Worm (Caenorhabditis elegans) whole organism, L2 larva: Measurements from ENCODE around the gene eri-12.

ENCODE experiments used
- C34F6.9 ChIP-seq: fragments of 150-350 bp; optimal IDR thresholded peaks from 2 replicates; lab custom pipeline; 2014; ENCODE audit warnings: missing biosample characterization, missing genetic modification characterization
- F13H6.1 ChIP-seq: sonication (generic microtip); optimal IDR thresholded peaks from 2 replicates; lab custom pipeline; 2016; ENCODE audit warnings: missing genetic modification characterization, missing compliant biosample characterization
- Y55F3AM.14 ChIP-seq: fragments of 200-800 bp; sonication (Bioruptor generic); optimal IDR thresholded peaks from 2 replicates; lab custom pipeline; 2018; ENCODE audit warnings: mild to moderate bottlenecking, missing genetic modification characterization, missing compliant biosample characterization
- alr-1 ChIP-seq: fragments of 150-350 bp; optimal IDR thresholded peaks from 2 replicates; lab custom pipeline; 2014; ENCODE audit warnings: missing biosample characterization, missing genetic modification characterization
- aly-2 ChIP-seq: fragments of 150-350 bp; optimal IDR thresholded peaks from 2 replicates; lab custom pipeline; 2014; ENCODE audit warnings: missing biosample characterization, missing genetic modification characterization
- ama-1 ChIP-seq: fragments of 150-350 bp; optimal IDR thresholded peaks from 2 replicates; lab custom pipeline; 2018; ENCODE audit warnings: inconsistent platforms
- blmp-1 ChIP-seq: sonication (generic microtip); optimal IDR thresholded peaks from 2 replicates; lab custom pipeline; 2017; ENCODE audit warnings: missing genetic modification characterization, mild to moderate bottlenecking, missing compliant biosample characterization, antibody characterized with exemption, moderate library complexity; ENCODE audit not compliant: insufficient read depth
- ceh-82 ChIP-seq: fragments of 150-350 bp; optimal IDR thresholded peaks from 2 replicates; lab custom pipeline; 2014; ENCODE audit warnings: missing biosample characterization, missing genetic modification characterization
- crh-2 ChIP-seq: sonication (generic microtip); optimal IDR thresholded peaks from 2 replicates; lab custom pipeline; 2017; ENCODE audit warnings: missing biosample characterization, missing genetic modification characterization
- fos-1 ChIP-seq: fragments of 150-350 bp; optimal IDR thresholded peaks from 2 replicates; lab custom pipeline; 2014; ENCODE audit warnings: missing biosample characterization, missing genetic modification characterization
- gmeb-1 ChIP-seq: fragments of 150-350 bp; optimal IDR thresholded peaks from 2 replicates; lab custom pipeline; 2014; ENCODE audit warnings: missing biosample characterization, missing genetic modification characterization
- lin-11 ChIP-seq: fragments of 150-350 bp; sonication (generic microtip); optimal IDR thresholded peaks from 2 replicates; lab custom pipeline; 2014; ENCODE audit warnings: missing biosample characterization, missing genetic modification characterization, inconsistent platforms, mixed read lengths
- lin-39 ChIP-seq: fragments of 150-350 bp; optimal IDR thresholded peaks from 2 replicates; lab custom pipeline; 2014; ENCODE audit warnings: missing biosample characterization, missing genetic modification reagents, missing genetic modification characterization
- nhr-11 ChIP-seq: fragments of 150-350 bp; optimal IDR thresholded peaks from 2 replicates; lab custom pipeline; 2014; ENCODE audit warnings: missing biosample characterization, missing genetic modification characterization
- nhr-12 ChIP-seq: fragments of 150-350 bp; optimal IDR thresholded peaks from 2 replicates; lab custom pipeline; 2014; ENCODE audit warnings: missing biosample characterization, missing genetic modification characterization
- nhr-129 ChIP-seq: fragments of 150-350 bp; optimal IDR thresholded peaks from 2 replicates; lab custom pipeline; 2014; ENCODE audit warnings: missing biosample characterization, missing genetic modification characterization
- nhr-21 ChIP-seq: fragments of 150-350 bp; optimal IDR thresholded peaks from 2 replicates; lab custom pipeline; 2014; ENCODE audit warnings: missing biosample characterization, missing genetic modification characterization
- nhr-23 ChIP-seq: fragments of 150-350 bp; optimal IDR thresholded peaks from 2 replicates; lab custom pipeline; 2014; ENCODE audit warnings: missing biosample characterization, missing genetic modification reagents, missing genetic modification characterization
- nhr-237 ChIP-seq: fragments of 150-350 bp; optimal IDR thresholded peaks from 2 replicates; lab custom pipeline; 2014; ENCODE audit warnings: missing biosample characterization, missing genetic modification characterization
- nhr-6 ChIP-seq: fragments of 150-350 bp; optimal IDR thresholded peaks from 2 replicates; lab custom pipeline; 2014; ENCODE audit warnings: missing biosample characterization, missing genetic modification characterization
- nhr-77 ChIP-seq: fragments of 150-350 bp; optimal IDR thresholded peaks from 2 replicates; lab custom pipeline; 2014; ENCODE audit warnings: missing biosample characterization, missing genetic modification characterization
- sem-4 ChIP-seq: fragments of 150-350 bp; optimal IDR thresholded peaks from 2 replicates; lab custom pipeline; 2014; ENCODE audit warnings: missing biosample characterization, missing genetic modification reagents, missing genetic modification characterization
- sma-3 ChIP-seq: sonication (generic microtip); optimal IDR thresholded peaks from 2 replicates; lab custom pipeline; 2016; ENCODE audit warnings: missing genetic modification reagents, missing genetic modification characterization, missing compliant biosample characterization
- sma-9 ChIP-seq, 2 experiments: fragments of 150-350 bp in 1 of 2; sonication (generic microtip) in 1 of 2; optimal IDR thresholded peaks; 2 replicates each; lab custom pipeline; 2014 to 2016; ENCODE audit warnings: missing genetic modification characterization in 2 of 2, mild to moderate bottlenecking in 1 of 2, missing biosample characterization in 1 of 2, missing compliant biosample characterization in 1 of 2, missing genetic modification reagents in 1 of 2, moderate library complexity in 1 of 2
- snpc-4 ChIP-seq: fragments of 150-350 bp; optimal IDR thresholded peaks from 2 replicates; lab custom pipeline; 2014; ENCODE audit warnings: missing biosample characterization, missing genetic modification characterization
- unc-39 ChIP-seq: fragments of 150-350 bp; optimal IDR thresholded peaks from 2 replicates; lab custom pipeline; 2014; ENCODE audit warnings: missing biosample characterization, missing genetic modification characterization
- unc-55 ChIP-seq: fragments of 150-350 bp; sonication (generic microtip); optimal IDR thresholded peaks from 3 replicates; lab custom pipeline; 2014; ENCODE audit warnings: missing biosample characterization, missing genetic modification reagents, missing genetic modification characterization
- unc-62 ChIP-seq: fragments of 150-350 bp; optimal IDR thresholded peaks from 2 replicates; lab custom pipeline; 2014; ENCODE audit warnings: missing biosample characterization, missing genetic modification reagents, missing genetic modification characterization
- zag-1 ChIP-seq: fragments of 150-350 bp; optimal IDR thresholded peaks from 2 replicates; lab custom pipeline; 2014; ENCODE audit warnings: missing biosample characterization, missing genetic modification characterization
- ztf-1 ChIP-seq: fragments of 200-800 bp; sonication (Bioruptor generic); conservative IDR thresholded peaks from 2 replicates; pipeline ENCODE4 v1.3.6; 2022; ENCODE audit warnings: missing genetic modification characterization, missing compliant biosample characterization
- ztf-4 ChIP-seq: fragments of 150-350 bp; optimal IDR thresholded peaks from 2 replicates; lab custom pipeline; 2014; ENCODE audit warnings: missing biosample characterization, missing genetic modification characterization

Gene eri-12

ce11 chrIV:12197679-12198078, 41.0 kb downstream of the eri-12 start:
- TF ChIP-seq unc-39 (tag; lab: Kevin White, UChicago) (no peak), nhr-6 (tag; lab: Kevin White, UChicago) (no peak), snpc-4 (tag; lab: Kevin White, UChicago) (no peak), unc-55 (GFP tag; lab: Kevin White, UChicago) (no peak), aly-2 (tag; lab: Kevin White, UChicago) (no peak), nhr-12 (tag; lab: Kevin White, UChicago) (no peak), crh-2 (peak; percentile 54), alr-1 (tag; lab: Kevin White, UChicago) (no peak), F13H6.1 (peak; percentile 22), nhr-129 (peak; percentile 52), nhr-23 (no peak), C34F6.9 (no peak), sma-9 (GFP tag; optimal IDR thresholded peaks at IDR 0.05; lab: Kevin White, UChicago) (peak; percentile 75), sma-9 (tag; optimal IDR thresholded peaks at IDR 0.05; lab: Kevin White, UChicago) (no peak), ztf-4 (tag; lab: Kevin White, UChicago) (no peak), ama-1 (lab: Kevin White, UChicago) (no peak), ceh-82 (tag; lab: Kevin White, UChicago) (no peak), fos-1 (peak; percentile 33), lin-39 (no peak)
- TF ChIP-seq, all 48 proteins: peak for 5

- TF ChIP-seq unc-39 (tag; lab: Kevin White, UChicago) (no peak), F13H6.1 (peak; percentile 51), nhr-129 (peak; percentile 71), sma-9 (GFP tag; optimal IDR thresholded peaks at IDR 0.05; lab: Kevin White, UChicago) (peak; percentile 17), sma-9 (tag; optimal IDR thresholded peaks at IDR 0.05; lab: Kevin White, UChicago) (no peak), ztf-1 (no peak)
Measured at ce11 chrIV:12198816-12199215, 42.2 kb downstream of the eri-12 start.

- TF ChIP-seq F13H6.1 = peak; percentile 59
- peak; percentile 17 for TF ChIP-seq fos-1
- peak; percentile 9 for TF ChIP-seq crh-2
- TF ChIP-seq blmp-1 (tag; lab: Kevin White, UChicago) = no peak
- peak; percentile 28 for TF ChIP-seq nhr-129
- TF ChIP-seq nhr-77 (tag; lab: Kevin White, UChicago) = no peak
- TF ChIP-seq sma-3 (GFP tag; lab: Kevin White, UChicago) = no peak
- no peak for TF ChIP-seq nhr-21 (tag; lab: Kevin White, UChicago)
- peak; percentile 59 for TF ChIP-seq sma-9 (GFP tag; optimal IDR thresholded peaks at IDR 0.05; lab: Kevin White, UChicago)
- TF ChIP-seq sma-9 (tag; optimal IDR thresholded peaks at IDR 0.05; lab: Kevin White, UChicago) = no peak
- no peak for TF ChIP-seq unc-39 (tag; lab: Kevin White, UChicago)
- TF ChIP-seq gmeb-1 (tag; lab: Kevin White, UChicago) = no peak
- TF ChIP-seq alr-1 (tag; lab: Kevin White, UChicago) = no peak
- TF ChIP-seq sem-4 = no peak
Measured at ce11 chrIV:12199538-12200158, 43.0 kb downstream of the eri-12 start.

- TF ChIP-seq lin-39 (no peak), nhr-129 (peak; percentile 65), ztf-4 (tag; lab: Kevin White, UChicago) (no peak), unc-62 (GFP tag; lab: Kevin White, UChicago) (no peak), F13H6.1 (peak; percentile 77), nhr-237 (no peak), lin-11 (tag; lab: Kevin White, UChicago) (no peak), nhr-11 (tag; lab: Kevin White, UChicago) (no peak)
- TF ChIP-seq, all 48 proteins: peak for 2
Measured at ce11 chrIV:12200812-12201211, 44.2 kb downstream of the eri-12 start.

ce11 chrIV:12202000-12202399, 45.4 kb downstream of the eri-12 start:
- TF ChIP-seq fos-1 (no peak), nhr-129 (peak; percentile 29), sma-9 (GFP tag; optimal IDR thresholded peaks at IDR 0.05; lab: Kevin White, UChicago) (peak; percentile 23), sma-9 (tag; optimal IDR thresholded peaks at IDR 0.05; lab: Kevin White, UChicago) (no peak), F13H6.1 (peak; percentile 53)

ce11 chrIV:12202949-12203348, 46.3 kb downstream of the eri-12 start, which contains the start of gene F35G2.1:
Gene F35G2.1 (plus strand): TSS chrIV:12203249.
- no peak for TF ChIP-seq unc-55 (GFP tag; lab: Kevin White, UChicago)
- no peak for TF ChIP-seq Y55F3AM.14 (GFP tag; lab: Kevin White, UChicago)
- TF ChIP-seq ama-1 (lab: Kevin White, UChicago) = no peak
- TF ChIP-seq nhr-129 = no peak
- TF ChIP-seq sma-9 (GFP tag; optimal IDR thresholded peaks at IDR 0.05; lab: Kevin White, UChicago) = no peak
- TF ChIP-seq sma-9 (tag; optimal IDR thresholded peaks at IDR 0.05; lab: Kevin White, UChicago) = no peak
- no peak for TF ChIP-seq aly-2 (tag; lab: Kevin White, UChicago)
- no peak for TF ChIP-seq zag-1 (tag; lab: Kevin White, UChicago)
- TF ChIP-seq sma-3 (GFP tag; lab: Kevin White, UChicago) = no peak
